Worm (Caenorhabditis elegans) whole organism, L2 larva: ENCODE data around the gene nhr-28.

Experiments
- R02D3.7 ChIP-seq: fragments of 150-350 bp; optimal IDR thresholded peaks from 2 replicates; lab custom pipeline; 2014; ENCODE audit warnings: missing biosample characterization, missing genetic modification characterization
- aly-2 ChIP-seq: fragments of 150-350 bp; optimal IDR thresholded peaks from 2 replicates; lab custom pipeline; 2014; ENCODE audit warnings: missing biosample characterization, missing genetic modification characterization
- dmd-4 ChIP-seq: sonication (generic microtip); optimal IDR thresholded peaks from 2 replicates; lab custom pipeline; 2017; ENCODE audit warnings: missing biosample characterization, missing genetic modification characterization
- egl-27 ChIP-seq: sonication (generic microtip); optimal IDR thresholded peaks from 3 replicates; lab custom pipeline; 2017; ENCODE audit warnings: missing biosample characterization, missing genetic modification reagents, missing genetic modification characterization
- fos-1 ChIP-seq: fragments of 150-350 bp; optimal IDR thresholded peaks from 2 replicates; lab custom pipeline; 2014; ENCODE audit warnings: missing biosample characterization, missing genetic modification characterization
- mdl-1 ChIP-seq, 2 experiments: fragments of 150-350 bp in 1 of 2; sonication (generic microtip) in 1 of 2; optimal IDR thresholded peaks; 2 replicates each; lab custom pipeline; 2017; ENCODE audit warnings: missing biosample characterization in 2 of 2, missing genetic modification characterization in 2 of 2
- nhr-11 ChIP-seq: fragments of 150-350 bp; optimal IDR thresholded peaks from 2 replicates; lab custom pipeline; 2014; ENCODE audit warnings: missing biosample characterization, missing genetic modification characterization
- nhr-12 ChIP-seq: fragments of 150-350 bp; optimal IDR thresholded peaks from 2 replicates; lab custom pipeline; 2014; ENCODE audit warnings: missing biosample characterization, missing genetic modification characterization
- nhr-21 ChIP-seq: fragments of 150-350 bp; optimal IDR thresholded peaks from 2 replicates; lab custom pipeline; 2014; ENCODE audit warnings: missing biosample characterization, missing genetic modification characterization
- nhr-77 ChIP-seq: fragments of 150-350 bp; optimal IDR thresholded peaks from 2 replicates; lab custom pipeline; 2014; ENCODE audit warnings: missing biosample characterization, missing genetic modification characterization
- snpc-4 ChIP-seq: fragments of 150-350 bp; optimal IDR thresholded peaks from 2 replicates; lab custom pipeline; 2014; ENCODE audit warnings: missing biosample characterization, missing genetic modification characterization

DNA sequence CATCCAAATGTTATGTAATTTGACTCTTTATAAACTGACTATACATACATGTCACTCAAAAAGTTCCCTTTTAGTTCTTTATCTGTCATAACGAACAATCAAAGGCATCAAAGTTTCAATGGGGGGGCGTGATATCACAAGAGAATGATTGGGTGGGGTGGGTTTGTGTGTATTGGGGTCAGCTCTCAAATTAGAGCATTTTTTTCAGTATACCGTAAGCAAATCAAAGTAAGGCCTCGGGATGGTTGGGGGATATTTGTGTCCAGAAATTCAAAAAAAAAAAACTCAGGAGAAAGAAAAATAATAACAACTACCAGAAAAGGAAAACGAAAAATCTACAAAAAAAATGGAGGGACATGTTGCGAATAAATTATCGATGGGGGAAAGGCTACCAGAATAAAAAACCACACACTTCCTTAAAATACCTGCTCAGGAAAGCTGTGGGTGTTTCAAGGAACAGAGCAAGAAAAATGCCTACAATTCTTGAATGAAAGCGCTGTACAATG lies 43.7 kb downstream of the nhr-28 start, which contains the start of gene F01G12.18:
- no peak for TF ChIP-seq snpc-4 (tag; lab: Kevin White, UChicago)
- TF ChIP-seq nhr-11 = no peak
- TF ChIP-seq nhr-12 (tag; lab: Kevin White, UChicago) = no peak
- no peak for TF ChIP-seq fos-1
- no peak for TF ChIP-seq aly-2 (tag; lab: Kevin White, UChicago)
- no peak for TF ChIP-seq R02D3.7
- TF ChIP-seq dmd-4 (tag; lab: Kevin White, UChicago) = no peak
- TF ChIP-seq nhr-77 = no peak
- no peak for TF ChIP-seq mdl-1 (tag; optimal IDR thresholded peaks at IDR 0.05; lab: Kevin White, UChicago)
- no peak for TF ChIP-seq egl-27
- no peak for TF ChIP-seq nhr-21 (tag; lab: Kevin White, UChicago)
